Worm (Caenorhabditis elegans): ENCODE measurements around the gene dot-1.2.

- TF ChIP-seq elt-3 (tag; optimal IDR thresholded peaks at IDR 0.05) (no peak), snpc-4 (tag; optimal IDR thresholded peaks at IDR 0.05) (no peak), lin-13 (tag; optimal IDR thresholded peaks at IDR 0.05) (no peak), lin-32 (GFP tag; optimal IDR thresholded peaks at IDR 0.05) (no peak), lsy-2 (tag; optimal IDR thresholded peaks at IDR 0.05) (no peak), mep-1 (tag; optimal IDR thresholded peaks at IDR 0.05) (no peak)
Measured at ce11 chrX:11902661-11903060, 33.5 kb upstream of the dot-1.2 start, which contains the start of gene Y62H9A.10.

Data from whole organism, mixed stage, embryonic.